Worm (Caenorhabditis elegans): ENCODE measurements around the gene F32D1.7.
"Not testable (repeated sequence)": the region's sequence is repeated elsewhere in the genome, so short reads cannot be mapped to it uniquely, and the experiment has no call there.

- not testable (repeated sequence) for TF ChIP-seq C34F6.9 (tag; optimal IDR thresholded peaks at IDR 0.05); ceh-16 (tag; optimal IDR thresholded peaks at IDR 0.05); ZK546.5 (tag; optimal IDR thresholded peaks at IDR 0.05); nhr-237 (tag; optimal IDR thresholded peaks at IDR 0.05); lsy-2 (tag; optimal IDR thresholded peaks at IDR 0.05); nhr-12 (tag; optimal IDR thresholded peaks at IDR 0.05); nhr-6 (tag; optimal IDR thresholded peaks at IDR 0.05); unc-39 (tag; optimal IDR thresholded peaks at IDR 0.05); mdl-1 (tag; optimal IDR thresholded peaks at IDR 0.05); unc-62 (GFP tag; optimal IDR thresholded peaks at IDR 0.05); nhr-21 (tag; optimal IDR thresholded peaks at IDR 0.05); elt-3 (tag; optimal IDR thresholded peaks at IDR 0.05); sma-3 (GFP tag; optimal IDR thresholded peaks at IDR 0.05); lin-39 (tag; optimal IDR thresholded peaks at IDR 0.05)
Observed at ce11 chrV:4336462-4336861, 39.5 kb downstream of the F32D1.7 start, which contains the start of gene irld-1.
